Fruit fly (Drosophila melanogaster) whole organism, embryonic: ENCODE data around the gene GluRIIE.

Experiments
- Antp ChIP-seq: fragments of 200-800 bp; sonication (Bioruptor generic); optimal IDR thresholded peaks from 3 replicates; lab custom pipeline; 2016; ENCODE audit warnings: missing biosample characterization, missing genetic modification characterization
- Atf3 ChIP-seq: fragments of 200-800 bp; sonication (Bioruptor generic); optimal IDR thresholded peaks from 3 replicates; lab custom pipeline; 2016; ENCODE audit warnings: missing biosample characterization, missing genetic modification characterization
- Bgb ChIP-seq: fragments of 200-800 bp; sonication (Bioruptor generic); IDR thresholded peaks from 2 replicates; pipeline ENCODE4 v1.3.6; 2022; ENCODE audit warnings: missing biosample characterization, missing genetic modification characterization; ENCODE audit not compliant: partially characterized antibody
- BtbVII ChIP-seq: fragments of 200-800 bp; sonication (Bioruptor generic); optimal IDR thresholded peaks from 3 replicates; lab custom pipeline; 2017; ENCODE audit warnings: missing biosample characterization, mild to moderate bottlenecking, missing genetic modification characterization
- CG10654 ChIP-seq: fragments of 200-800 bp; sonication (Bioruptor generic); optimal IDR thresholded peaks from 2 replicates; lab custom pipeline; 2016; ENCODE audit warnings: missing biosample characterization, missing genetic modification characterization
- CG11247 ChIP-seq: fragments of 200-800 bp; sonication (Bioruptor generic); IDR thresholded peaks from 2 replicates; pipeline ENCODE4 v1.3.6; 2022; ENCODE audit warnings: missing biosample characterization, missing genetic modification characterization
- CG11398 ChIP-seq: fragments of 200-800 bp; sonication (Bioruptor generic); optimal IDR thresholded peaks from 2 replicates; lab custom pipeline; 2016; ENCODE audit warnings: missing biosample characterization, missing genetic modification characterization
- CG13123 ChIP-seq: fragments of 200-800 bp; sonication (Bioruptor generic); optimal IDR thresholded peaks from 2 replicates; lab custom pipeline; 2016; ENCODE audit warnings: missing biosample characterization, missing genetic modification characterization
- CG15514 ChIP-seq: fragments of 200-800 bp; sonication (Bioruptor generic); optimal IDR thresholded peaks from 3 replicates; lab custom pipeline; 2017; ENCODE audit warnings: missing biosample characterization, missing genetic modification characterization, mild to moderate bottlenecking, moderate library complexity, missing genetic modification reagents
- CG17186 ChIP-seq: fragments of 200-800 bp; sonication (Bioruptor generic); optimal IDR thresholded peaks from 3 replicates; lab custom pipeline; 2017; ENCODE audit warnings: missing biosample characterization, missing genetic modification reagents, missing genetic modification characterization
- CG31441 ChIP-seq: fragments of 200-800 bp; sonication (Bioruptor generic); IDR thresholded peaks from 2 replicates; pipeline ENCODE4 v1.3.6; 2022; ENCODE audit warnings: missing biosample characterization, missing genetic modification characterization
- CG42726 ChIP-seq: fragments of 200-800 bp; sonication (Bioruptor generic); IDR thresholded peaks from 2 replicates; pipeline ENCODE4 v1.3.6; 2022; ENCODE audit warnings: missing biosample characterization, missing genetic modification characterization; ENCODE audit not compliant: partially characterized antibody
- CG4282 ChIP-seq: fragments of 200-800 bp; sonication (Bioruptor generic); optimal IDR thresholded peaks from 2 replicates; lab custom pipeline; 2016; ENCODE audit warnings: missing biosample characterization, missing genetic modification characterization
- CG6683 ChIP-seq: fragments of 200-800 bp; sonication (Bioruptor generic); optimal IDR thresholded peaks from 2 replicates; lab custom pipeline; 2017; ENCODE audit warnings: missing biosample characterization, mild to moderate bottlenecking, missing genetic modification characterization, missing genetic modification reagents
- CG6765 ChIP-seq: fragments of 200-800 bp; sonication (Bioruptor generic); optimal IDR thresholded peaks from 3 replicates; lab custom pipeline; 2017; ENCODE audit warnings: missing biosample characterization, mild to moderate bottlenecking, missing genetic modification characterization
- CG7839 ChIP-seq: fragments of 200-800 bp; sonication (Bioruptor generic); optimal IDR thresholded peaks from 3 replicates; lab custom pipeline; 2018; ENCODE audit warnings: missing biosample characterization, mild to moderate bottlenecking, missing genetic modification characterization, moderate library complexity
- CoRest ChIP-seq: fragments of 200-800 bp; sonication (Bioruptor generic); optimal IDR thresholded peaks from 3 replicates; lab custom pipeline; 2018; ENCODE audit warnings: missing biosample characterization, mild to moderate bottlenecking, missing genetic modification characterization, moderate library complexity
- Dfd ChIP-seq, 2 experiments: fragments of >200 bp; optimal IDR thresholded peaks; 2 replicates each; lab custom pipeline; 2017; ENCODE audit warnings: missing biosample characterization in 2 of 2, missing genetic modification characterization in 2 of 2
- GATAe ChIP-seq: fragments of 200-800 bp; sonication (Bioruptor generic); conservative IDR thresholded peaks from 2 replicates; pipeline ENCODE4 v1.3.6; 2022; ENCODE audit warnings: missing biosample characterization, missing genetic modification characterization
- HLH4C ChIP-seq: fragments of 200-800 bp; sonication (Bioruptor generic); IDR thresholded peaks from 3 replicates; pipeline ENCODE4 v1.3.6; 2022; ENCODE audit warnings: missing biosample characterization, missing genetic modification characterization; ENCODE audit not compliant: partially characterized antibody
- Hand ChIP-seq: fragments of 200-800 bp; sonication (Bioruptor generic); optimal IDR thresholded peaks from 2 replicates; lab custom pipeline; 2017; ENCODE audit warnings: mild to moderate bottlenecking, missing biosample characterization, missing genetic modification reagents, missing genetic modification characterization
- Jarid2 ChIP-seq: fragments of 200-800 bp; sonication (Bioruptor generic); optimal IDR thresholded peaks from 3 replicates; lab custom pipeline; 2017; ENCODE audit warnings: mild to moderate bottlenecking, missing biosample characterization, missing genetic modification reagents, missing genetic modification characterization
- Mad ChIP-seq: fragments of 200-800 bp; sonication (Bioruptor generic); optimal IDR thresholded peaks from 2 replicates; lab custom pipeline; 2016; ENCODE audit warnings: missing biosample characterization, missing genetic modification characterization
- NC2β ChIP-seq: fragments of 200-800 bp; sonication (Bioruptor generic); optimal IDR thresholded peaks from 2 replicates; lab custom pipeline; 2016; ENCODE audit warnings: missing biosample characterization, missing genetic modification characterization
- Opbp ChIP-seq: fragments of 200-800 bp; sonication (Bioruptor generic); IDR thresholded peaks from 3 replicates; pipeline ENCODE4 v1.3.6; 2022; ENCODE audit warnings: missing biosample characterization, missing genetic modification characterization; ENCODE audit not compliant: partially characterized antibody
- PHDP ChIP-seq: fragments of 200-800 bp; sonication (Bioruptor generic); optimal IDR thresholded peaks from 3 replicates; lab custom pipeline; 2018; ENCODE audit warnings: missing biosample characterization, mild to moderate bottlenecking, missing genetic modification characterization, moderate library complexity
- bsh ChIP-seq, 2 experiments: fragments of 200-800 bp; sonication (Bioruptor generic); optimal IDR thresholded peaks; 2 replicates each; lab custom pipeline; 2017 to 2018; ENCODE audit warnings: mild to moderate bottlenecking in 2 of 2, missing biosample characterization in 2 of 2, missing genetic modification characterization in 2 of 2, moderate library complexity in 1 of 2
- caup ChIP-seq: fragments of 200-800 bp; sonication (Bioruptor generic); optimal IDR thresholded peaks from 3 replicates; lab custom pipeline; 2017; ENCODE audit warnings: missing biosample characterization, mild to moderate bottlenecking, missing genetic modification characterization, moderate library complexity; ENCODE audit not compliant: severe bottlenecking
- chinmo ChIP-seq: fragments of 200-800 bp; sonication (Bioruptor generic); IDR thresholded peaks from 4 replicates; pipeline ENCODE4 v1.3.6; 2022; ENCODE audit warnings: missing biosample characterization, missing genetic modification characterization; ENCODE audit not compliant: partially characterized antibody
- danr ChIP-seq: fragments of 200-800 bp; sonication (Bioruptor generic); IDR thresholded peaks from 2 replicates; pipeline ENCODE4 v1.3.6; 2022; ENCODE audit warnings: missing biosample characterization, missing genetic modification characterization
- dati ChIP-seq: fragments of 200-800 bp; sonication (Bioruptor generic); IDR thresholded peaks from 2 replicates; pipeline ENCODE4 v1.3.6; 2022; ENCODE audit warnings: missing biosample characterization, missing genetic modification characterization
- dysf ChIP-seq: fragments of 200-800 bp; sonication (Bioruptor generic); IDR thresholded peaks from 3 replicates; pipeline ENCODE4 v1.3.6; 2022; ENCODE audit warnings: missing biosample characterization, missing genetic modification characterization
- esg ChIP-seq: fragments of 200-800 bp; sonication (Bioruptor generic); conservative IDR thresholded peaks from 2 replicates; pipeline ENCODE4 v1.3.6; 2022; ENCODE audit warnings: missing biosample characterization, missing genetic modification characterization
- exex ChIP-seq: fragments of 200-800 bp; sonication (Bioruptor generic); optimal IDR thresholded peaks from 4 replicates; lab custom pipeline; 2018; ENCODE audit warnings: missing biosample characterization, mild to moderate bottlenecking, missing genetic modification characterization, moderate library complexity
- fd102C ChIP-seq: fragments of 200-800 bp; sonication (Bioruptor generic); optimal IDR thresholded peaks from 2 replicates; lab custom pipeline; 2018; ENCODE audit warnings: missing biosample characterization, mild to moderate bottlenecking, missing genetic modification characterization, moderate library complexity
- gce ChIP-seq: fragments of 200-800 bp; sonication (Bioruptor generic); IDR thresholded peaks from 3 replicates; pipeline ENCODE4 v1.3.6; 2022; ENCODE audit warnings: missing biosample characterization, missing genetic modification characterization
- grau ChIP-seq: fragments of 200-800 bp; optimal IDR thresholded peaks from 3 replicates; lab custom pipeline; 2019; ENCODE audit warnings: missing biosample characterization, mild to moderate bottlenecking, missing genetic modification characterization, moderate library complexity
- gro ChIP-seq: fragments of 200-800 bp; sonication (Bioruptor generic); optimal IDR thresholded peaks from 2 replicates; lab custom pipeline; 2016; ENCODE audit warnings: missing biosample characterization, missing genetic modification characterization
- gt ChIP-seq: fragments of 200-800 bp; sonication (Bioruptor generic); IDR thresholded peaks from 2 replicates; pipeline ENCODE4 v1.3.6; 2022; ENCODE audit warnings: missing biosample characterization, missing genetic modification characterization
- jing ChIP-seq: fragments of 200-800 bp; sonication (Bioruptor generic); optimal IDR thresholded peaks from 2 replicates; lab custom pipeline; 2018; ENCODE audit warnings: missing biosample characterization, mild to moderate bottlenecking, missing genetic modification characterization
- oc ChIP-seq: fragments of 200-800 bp; sonication (Bioruptor generic); optimal IDR thresholded peaks from 2 replicates; lab custom pipeline; 2018; ENCODE audit warnings: missing biosample characterization, mild to moderate bottlenecking, missing genetic modification characterization, moderate library complexity
- peb ChIP-seq: fragments of 200-800 bp; sonication (Bioruptor generic); IDR thresholded peaks from 2 replicates; pipeline ENCODE4 v1.3.6; 2022; ENCODE audit warnings: missing biosample characterization, missing genetic modification characterization
- prd ChIP-seq, 3 experiments: fragments of >200 bp in 2 of 3; fragments of 200-800 bp in 1 of 3; sonication (Bioruptor generic) in 1 of 3; optimal IDR thresholded peaks in 2 of 3; IDR thresholded peaks in 1 of 3; 2 replicates in 2 of 3; 3 replicates in 1 of 3; pipeline versions ENCODE4 v1.3.6 to Lab custom; 2017 to 2022; ENCODE audit warnings: missing biosample characterization in 1 of 3, missing genetic modification characterization in 1 of 3
- stwl ChIP-seq: fragments of 200-800 bp; sonication (Bioruptor generic); optimal IDR thresholded peaks from 3 replicates; lab custom pipeline; 2018; ENCODE audit warnings: missing biosample characterization, mild to moderate bottlenecking, missing genetic modification characterization, moderate library complexity
- tap ChIP-seq: fragments of 200-800 bp; optimal IDR thresholded peaks from 3 replicates; lab custom pipeline; 2019; ENCODE audit warnings: missing biosample characterization, mild to moderate bottlenecking, missing genetic modification characterization, moderate library complexity
- tll ChIP-seq, 2 experiments: fragments of 200-800 bp in 1 of 2; fragments of >200 bp in 1 of 2; sonication (Bioruptor generic) in 1 of 2; optimal IDR thresholded peaks; 2 replicates each; lab custom pipeline; 2017 to 2019; ENCODE audit warnings: missing biosample characterization in 2 of 2, missing genetic modification characterization in 2 of 2, mild to moderate bottlenecking in 1 of 2, moderate library complexity in 1 of 2
- trh ChIP-seq: fragments of 200-800 bp; sonication (Bioruptor generic); optimal IDR thresholded peaks from 2 replicates; lab custom pipeline; 2016; ENCODE audit warnings: missing biosample characterization, missing genetic modification characterization
- zen ChIP-seq: fragments of 200-800 bp; sonication (Bioruptor generic); optimal IDR thresholded peaks from 3 replicates; lab custom pipeline; 2018; ENCODE audit warnings: missing biosample characterization, mild to moderate bottlenecking, missing genetic modification characterization, moderate library complexity
- zfh2 ChIP-seq: fragments of 200-800 bp; sonication (Bioruptor generic); optimal IDR thresholded peaks from 2 replicates; lab custom pipeline; 2016; ENCODE audit warnings: missing biosample characterization, missing genetic modification characterization

GluRIIE gene

DNA sequence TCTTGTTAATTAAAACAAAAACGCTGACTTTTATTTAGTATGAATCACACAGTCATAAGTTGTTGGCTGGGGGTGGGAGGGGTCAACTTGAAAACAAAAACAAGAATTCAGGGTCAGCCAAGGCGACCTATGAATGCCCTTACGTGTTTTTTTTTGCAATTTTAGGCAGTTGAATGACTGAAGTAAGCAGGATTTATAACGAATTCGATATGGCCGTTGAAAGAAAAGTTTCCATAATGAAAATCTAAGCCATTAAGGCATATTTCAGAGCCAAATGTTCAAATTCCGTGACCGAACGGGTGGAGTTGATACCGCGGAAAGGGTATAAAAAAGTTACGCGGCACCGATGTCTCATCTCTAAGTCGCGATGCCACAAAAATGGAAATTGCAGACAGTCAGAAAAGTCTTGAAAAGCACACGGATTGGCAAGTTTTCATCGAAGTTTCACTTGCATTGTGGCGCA lies 14.5 kb downstream of the GluRIIE start (continued):
- TF ChIP-seq trh (GFP tag; lab: Kevin White, UChicago): peak; percentile 33
- TF ChIP-seq CG31441: no peak
- TF ChIP-seq tap (tag; lab: Kevin White, UChicago): no peak
- TF ChIP-seq exex: no peak
- no peak for TF ChIP-seq tll (GFP tag; optimal IDR thresholded peaks at IDR 0.05; lab: Kevin White, UChicago)
- peak; percentile 46 for TF ChIP-seq esg
- peak; percentile 43 for TF ChIP-seq CG11398
- peak; percentile 59 for TF ChIP-seq CG11247 (GFP tag; lab: Robert Waterston, UW)
- TF ChIP-seq CG6765 (GFP tag; lab: Kevin White, UChicago): peak; percentile 39
- TF ChIP-seq PHDP: no peak
- TF ChIP-seq jing: peak; percentile 32
- no peak for TF ChIP-seq grau (tag; lab: Kevin White, UChicago)
- TF ChIP-seq CG17186 (GFP tag; lab: Kevin White, UChicago): no peak
- peak; percentile 56 for TF ChIP-seq CG13123 (GFP tag; lab: Kevin White, UChicago)
- TF ChIP-seq Opbp (GFP tag; lab: Robert Waterston, UW): no peak
- TF ChIP-seq Hand (GFP tag; lab: Kevin White, UChicago): peak; percentile 28
- peak; percentile 66; the same call in 1 of the 3 replicates for TF ChIP-seq gce (GFP tag; lab: Robert Waterston, UW)
- no peak for TF ChIP-seq Jarid2 (GFP tag; lab: Kevin White, UChicago)
- TF ChIP-seq caup (GFP tag; lab: Kevin White, UChicago): no peak
- TF ChIP-seq GATAe: no peak
- TF ChIP-seq fd102C (GFP tag; lab: Kevin White, UChicago): no peak
- TF ChIP-seq CG15514 (GFP tag; lab: Kevin White, UChicago): no peak
- TF ChIP-seq danr (GFP tag; lab: Robert Waterston, UW): peak; percentile 34; the same call in 1 of the 2 replicates
- peak; percentile 68 for TF ChIP-seq BtbVII (GFP tag; lab: Kevin White, UChicago)
- no peak for TF ChIP-seq zen (tag; lab: Kevin White, UChicago)
- TF ChIP-seq CG7839: no peak
- TF ChIP-seq Mad (GFP tag; lab: Kevin White, UChicago): peak; percentile 26
- TF ChIP-seq CoRest: no peak
- peak; percentile 78 for TF ChIP-seq dysf (GFP tag; lab: Robert Waterston, UW)
- peak; percentile 37 for TF ChIP-seq CG6683 (GFP tag; lab: Kevin White, UChicago)
- no peak for TF ChIP-seq bsh (GFP tag; optimal IDR thresholded peaks at IDR 0.05; lab: Kevin White, UChicago)
- TF ChIP-seq CG10654 (GFP tag; lab: Kevin White, UChicago): peak; percentile 54
- peak; percentile 47 for TF ChIP-seq NC2β (GFP tag; lab: Kevin White, UChicago)
- TF ChIP-seq gt (GFP tag; lab: Robert Waterston, UW): no peak
- no peak for TF ChIP-seq Dfd (GFP tag; optimal IDR thresholded peaks at IDR 0.05; lab: Kevin White, UChicago)
- TF ChIP-seq HLH4C (GFP tag; lab: Robert Waterston, UW): no peak
- TF ChIP-seq peb (GFP tag; lab: Robert Waterston, UW): 0 out of 2 replicates have a peak, but pooled peaks have one; percentile 24
- no peak for TF ChIP-seq CG4282 (GFP tag; lab: Kevin White, UChicago)
- peak; percentile 84 for TF ChIP-seq Antp
- no peak for TF ChIP-seq prd (optimal IDR thresholded peaks at IDR 0.05; lab: Kevin White, UChicago)
- TF ChIP-seq prd (GFP tag; IDR thresholded peaks at IDR 0.05; lab: Robert Waterston, UW): peak; percentile 78
- peak; percentile 50 for TF ChIP-seq Atf3 (GFP tag; lab: Kevin White, UChicago)
- TF ChIP-seq stwl (tag; lab: Kevin White, UChicago): no peak
- TF ChIP-seq CG42726: no peak
- no peak for TF ChIP-seq oc (tag; lab: Kevin White, UChicago)
- TF ChIP-seq gro (GFP tag; lab: Kevin White, UChicago): peak; percentile 55
- peak; percentile 73 for TF ChIP-seq zfh2 (GFP tag; lab: Kevin White, UChicago)
- TF ChIP-seq dati (GFP tag; lab: Robert Waterston, UW): 0 out of 2 replicates have a peak, but pooled peaks have one; percentile 41
- no peak for TF ChIP-seq Bgb
- no peak for TF ChIP-seq chinmo (GFP tag; lab: Robert Waterston, UW)
